Worm (Caenorhabditis elegans): ENCODE results near the gene Y39A1A.24.

Gene Y39A1A.24

DNA sequence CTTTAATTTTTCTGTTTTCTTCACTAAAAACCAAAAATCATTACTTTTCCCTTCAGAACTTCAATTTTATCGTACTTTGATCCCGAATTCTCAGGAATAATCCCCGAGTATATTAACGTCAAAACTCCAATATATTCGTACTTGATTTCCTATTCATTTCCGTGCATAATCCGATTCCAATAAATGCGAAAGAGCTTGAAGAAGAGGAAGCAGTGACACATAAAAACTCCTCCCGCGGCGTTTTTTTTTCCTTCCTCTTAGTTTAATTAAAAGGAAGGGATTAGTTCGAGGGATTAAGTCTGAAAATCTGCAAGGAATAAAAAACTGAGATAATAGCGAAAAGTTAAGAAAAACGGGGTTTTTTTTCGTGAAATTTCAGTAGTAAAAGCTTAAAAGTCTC lies 11.5 kb upstream of the Y39A1A.24 start:
- peak; percentile 59 for TF ChIP-seq ceh-36 (tag; optimal IDR thresholded peaks at IDR 0.05)
- TF ChIP-seq scrt-1 (GFP tag; IDR thresholded peaks at IDR 0.05) = no peak

DNA sequence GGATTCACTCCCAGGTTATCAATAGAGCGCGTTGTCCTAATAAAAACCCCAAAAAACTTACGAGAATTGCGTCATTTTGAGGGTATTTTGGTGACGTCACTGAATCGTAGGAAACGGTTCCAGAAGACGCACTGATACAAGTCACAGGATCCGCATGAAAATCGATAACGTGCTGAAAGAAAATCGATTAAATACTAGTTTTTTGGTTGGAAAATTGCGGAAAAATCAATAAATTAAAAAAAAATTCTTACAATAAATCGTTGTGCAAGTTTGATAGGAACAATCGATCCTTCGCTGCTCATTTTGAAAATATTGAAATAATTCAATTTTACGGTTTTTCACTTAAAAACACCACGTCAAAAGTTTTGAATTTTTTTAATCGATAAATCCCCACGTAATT lies 9.2 kb upstream of the Y39A1A.24 start, which contains the start of gene Y39A1A.2:
Gene Y39A1A.2, minus strand, starts transcription at position 319 of the 400 bp plus-strand sequence.
- TF ChIP-seq ceh-13 (GFP tag; optimal IDR thresholded peaks at IDR 0.05) (no peak), hnd-1 (tag; optimal IDR thresholded peaks at IDR 0.05) (no peak), sea-1 (GFP tag; conservative IDR thresholded peaks at IDR 0.05) (no peak), ceh-36 (tag; optimal IDR thresholded peaks at IDR 0.05) (no peak), aly-1 (tag; optimal IDR thresholded peaks at IDR 0.05) (no peak), flt-1 (GFP tag; IDR thresholded peaks at IDR 0.05) (no peak), hmbx-1 (tag; optimal IDR thresholded peaks at IDR 0.05) (no peak), F13C5.2 (tag; optimal IDR thresholded peaks at IDR 0.05) (no peak), ets-7 (tag; optimal IDR thresholded peaks at IDR 0.05) (no peak), tbx-37 (GFP tag; conservative IDR thresholded peaks at IDR 0.05) (no peak), B0310.2 (tag; optimal IDR thresholded peaks at IDR 0.05) (no peak), tbx-11 (GFP tag; IDR thresholded peaks at IDR 0.05) (no peak), pes-1 (GFP tag; IDR thresholded peaks at IDR 0.05) (no peak), scrt-1 (GFP tag; IDR thresholded peaks at IDR 0.05) (no peak)

DNA sequence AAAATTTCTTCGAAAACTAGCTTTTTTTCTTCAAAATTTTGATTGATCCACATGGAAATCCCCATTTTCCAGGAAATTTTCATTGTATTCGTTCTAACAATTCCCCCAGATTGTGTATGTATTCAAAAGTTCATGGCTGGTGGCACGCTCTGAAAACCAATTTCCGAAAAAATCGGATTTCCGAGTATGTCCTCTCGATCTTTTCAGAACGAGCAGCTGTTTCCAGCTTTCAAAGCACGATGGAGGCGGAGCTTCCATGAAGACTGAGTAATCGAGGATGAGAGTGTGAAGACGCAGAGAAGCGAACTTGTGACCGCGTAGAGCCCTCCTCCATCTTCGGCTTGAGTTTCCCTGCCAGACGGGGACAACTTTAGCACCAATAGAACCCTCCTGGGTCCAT lies 8.1 kb upstream of the Y39A1A.24 start:
- TF ChIP-seq B0310.2 (tag; optimal IDR thresholded peaks at IDR 0.05) (no peak), sea-1 (GFP tag; conservative IDR thresholded peaks at IDR 0.05) (no peak), hnd-1 (tag; optimal IDR thresholded peaks at IDR 0.05) (no peak), tra-4 (tag; optimal IDR thresholded peaks at IDR 0.05) (no peak), ceh-13 (GFP tag; optimal IDR thresholded peaks at IDR 0.05) (no peak), hmg-4 (GFP tag; optimal IDR thresholded peaks at IDR 0.05) (no peak), F13C5.2 (tag; optimal IDR thresholded peaks at IDR 0.05) (no peak), aly-1 (tag; optimal IDR thresholded peaks at IDR 0.05) (no peak), ceh-36 (tag; optimal IDR thresholded peaks at IDR 0.05) (no peak), ama-1 (optimal IDR thresholded peaks at IDR 0.05) (no peak), ets-7 (tag; optimal IDR thresholded peaks at IDR 0.05) (no peak)

DNA sequence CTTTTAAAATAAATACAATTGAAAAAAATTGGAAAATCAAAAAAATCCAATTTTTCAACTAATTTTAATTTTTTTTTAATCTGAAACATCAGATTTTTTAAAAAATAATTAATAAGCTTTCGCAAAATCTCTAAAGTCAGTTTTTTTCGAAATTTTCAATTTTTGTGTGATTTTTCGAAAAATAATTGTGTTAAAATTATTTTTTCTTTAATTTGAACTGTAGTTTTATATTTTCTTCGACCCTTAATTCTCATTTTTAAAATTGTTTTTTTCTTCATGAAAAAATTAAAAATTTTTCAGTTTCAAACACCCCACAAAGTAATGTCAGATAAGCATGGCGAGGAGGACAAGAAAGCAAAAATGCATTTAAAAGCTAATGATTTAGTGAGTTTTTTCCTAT lies 7.4 kb upstream of the Y39A1A.24 start, which contains the start of gene rabx-5:
Gene rabx-5, plus strand, starts transcription at position 301 of the 400 bp plus-strand sequence.
- TF ChIP-seq ceh-36 (tag; optimal IDR thresholded peaks at IDR 0.05) (no peak), tbx-37 (GFP tag; conservative IDR thresholded peaks at IDR 0.05) (no peak), scrt-1 (GFP tag; IDR thresholded peaks at IDR 0.05) (no peak), hmg-4 (GFP tag; optimal IDR thresholded peaks at IDR 0.05) (no peak), ama-1 (optimal IDR thresholded peaks at IDR 0.05) (no peak), F13C5.2 (tag; optimal IDR thresholded peaks at IDR 0.05) (no peak), ets-7 (tag; optimal IDR thresholded peaks at IDR 0.05) (no peak), sea-1 (GFP tag; conservative IDR thresholded peaks at IDR 0.05) (no peak), ceh-13 (GFP tag; optimal IDR thresholded peaks at IDR 0.05) (no peak), aly-1 (tag; optimal IDR thresholded peaks at IDR 0.05) (no peak)

DNA sequence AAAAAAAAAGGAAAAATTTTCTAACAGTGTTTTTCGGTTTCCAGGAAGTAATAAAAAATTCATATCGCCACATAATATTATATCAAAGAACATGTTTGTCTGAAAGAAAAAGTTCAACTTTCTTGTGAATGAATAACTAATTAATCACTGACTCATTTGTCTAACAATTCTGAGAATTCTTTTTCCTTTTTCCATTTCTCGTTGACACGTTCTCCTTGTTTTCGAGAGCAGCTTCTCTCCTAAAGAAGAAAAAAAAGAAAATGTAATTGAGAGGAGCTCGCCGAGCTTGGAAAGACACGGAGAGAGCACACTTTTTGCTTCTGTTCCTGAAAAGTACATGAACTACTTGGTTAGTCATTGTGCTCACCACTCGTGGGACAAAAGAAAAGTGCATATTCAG lies 4.3 kb upstream of the Y39A1A.24 start:
- TF ChIP-seq hnd-1 (tag; optimal IDR thresholded peaks at IDR 0.05) = no peak
- TF ChIP-seq tbx-11 (GFP tag; IDR thresholded peaks at IDR 0.05) = no peak
- no peak for TF ChIP-seq ets-7 (tag; optimal IDR thresholded peaks at IDR 0.05)
- no peak for TF ChIP-seq B0310.2 (tag; optimal IDR thresholded peaks at IDR 0.05)
- no peak for TF ChIP-seq tbx-37 (GFP tag; conservative IDR thresholded peaks at IDR 0.05)

DNA sequence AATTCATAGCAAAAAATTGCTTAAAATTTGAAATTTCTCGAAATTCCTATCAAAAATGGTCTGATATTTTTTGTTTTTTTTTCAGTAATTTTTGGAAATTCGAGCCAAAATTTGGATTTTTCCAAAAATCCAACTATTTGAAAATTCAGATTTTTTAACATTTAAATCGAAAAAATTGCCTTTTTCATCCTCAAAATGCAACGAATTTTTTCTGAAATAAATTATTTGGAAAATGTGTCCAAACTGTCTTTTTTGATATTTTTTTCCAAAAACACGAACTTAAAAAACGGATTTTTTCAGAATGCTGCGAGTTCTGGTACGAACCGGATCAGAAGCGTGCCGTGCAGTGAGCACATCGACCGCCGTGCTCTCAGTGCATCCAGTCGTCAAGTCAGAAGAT lies 2.7 kb downstream of the Y39A1A.24 start, which contains the start of gene mrpl-22:
Gene mrpl-22, plus strand, starts transcription at position 301 of the 400 bp plus-strand sequence.
- no peak for TF ChIP-seq hmbx-1 (tag; optimal IDR thresholded peaks at IDR 0.05)
- TF ChIP-seq ama-1 (optimal IDR thresholded peaks at IDR 0.05) = no peak
- no peak for TF ChIP-seq pes-1 (GFP tag; IDR thresholded peaks at IDR 0.05)
- TF ChIP-seq ceh-13 (GFP tag; optimal IDR thresholded peaks at IDR 0.05) = no peak
- TF ChIP-seq F13C5.2 (tag; optimal IDR thresholded peaks at IDR 0.05) = no peak

DNA sequence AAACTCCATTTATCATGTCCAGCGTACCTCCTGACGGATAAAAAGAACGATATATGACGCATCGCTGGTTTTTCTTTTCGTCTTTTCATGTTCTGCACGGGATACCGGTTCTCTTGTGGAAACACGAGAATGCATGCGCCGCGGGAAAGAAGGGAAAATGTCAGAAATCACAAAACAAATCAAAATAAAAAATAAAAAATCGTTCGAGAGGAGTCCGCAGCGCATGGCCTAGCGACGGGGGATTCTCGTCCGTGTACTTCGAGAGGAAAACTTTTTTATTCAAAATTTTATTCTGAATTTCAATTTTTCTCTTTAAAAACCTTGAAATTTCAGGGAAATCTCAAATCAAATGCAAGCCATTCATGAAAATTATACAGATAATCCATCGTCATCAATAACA lies 8.8 kb downstream of the Y39A1A.24 start, which contains the start of the genes lron-10 and hpr-9:
Gene lron-10, minus strand, starts transcription at position 162 of the 400 bp plus-strand sequence.
Gene hpr-9, plus strand, starts transcription at position 344 of the 400 bp plus-strand sequence.
- TF ChIP-seq pes-1 (GFP tag; IDR thresholded peaks at IDR 0.05) = 0 out of 2 replicates have a peak, but pooled peaks have one; percentile 56
- TF ChIP-seq ama-1 (optimal IDR thresholded peaks at IDR 0.05) = no peak
- TF ChIP-seq tbx-11 (GFP tag; IDR thresholded peaks at IDR 0.05) = no peak
- TF ChIP-seq tbx-37 (GFP tag; conservative IDR thresholded peaks at IDR 0.05) = peak; percentile 51; the same call in 1 of the 2 replicates

DNA sequence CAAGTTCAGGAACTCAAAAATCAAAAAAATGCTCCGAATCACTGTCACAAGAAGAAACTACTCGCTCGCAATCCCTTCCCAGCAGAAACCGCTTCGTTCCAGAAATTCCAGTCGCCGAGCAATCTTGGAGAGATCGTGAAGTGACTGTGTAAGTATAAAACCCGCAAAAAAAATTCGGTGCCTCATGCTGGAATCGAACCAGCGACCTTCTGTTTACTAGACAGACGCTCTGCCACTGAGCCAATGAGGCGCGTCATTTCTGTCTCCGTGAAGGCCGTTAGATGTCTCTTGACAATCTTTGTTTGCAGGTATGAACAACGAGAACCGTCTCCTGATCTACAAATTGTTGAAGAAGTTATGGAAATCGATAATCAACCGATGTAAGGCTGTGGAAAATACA lies 12.1 kb downstream of the Y39A1A.24 start:
- peak; percentile 87 for TF ChIP-seq ceh-36 (tag; optimal IDR thresholded peaks at IDR 0.05)
- peak; percentile 78 for TF ChIP-seq tbx-37 (GFP tag; conservative IDR thresholded peaks at IDR 0.05)
- TF ChIP-seq ets-7 (tag; optimal IDR thresholded peaks at IDR 0.05) = no peak
- peak; percentile 90 for TF ChIP-seq hmg-4 (GFP tag; optimal IDR thresholded peaks at IDR 0.05)
- TF ChIP-seq aly-1 (tag; optimal IDR thresholded peaks at IDR 0.05) = peak; percentile 90
- TF ChIP-seq B0310.2 (tag; optimal IDR thresholded peaks at IDR 0.05) = peak; percentile 47
- TF ChIP-seq F13C5.2 (tag; optimal IDR thresholded peaks at IDR 0.05) = peak; percentile 69
- peak; percentile 92 for TF ChIP-seq pes-1 (GFP tag; IDR thresholded peaks at IDR 0.05)
- TF ChIP-seq hmbx-1 (tag; optimal IDR thresholded peaks at IDR 0.05) = peak; percentile 63
- peak; percentile 65 for TF ChIP-seq ceh-13 (GFP tag; optimal IDR thresholded peaks at IDR 0.05)
- peak; percentile 86 for TF ChIP-seq tbx-11 (GFP tag; IDR thresholded peaks at IDR 0.05)
- TF ChIP-seq scrt-1 (GFP tag; IDR thresholded peaks at IDR 0.05) = peak; percentile 93
- TF ChIP-seq flt-1 (GFP tag; IDR thresholded peaks at IDR 0.05) = peak; percentile 92
- peak; percentile 89 for TF ChIP-seq sea-1 (GFP tag; conservative IDR thresholded peaks at IDR 0.05)
- TF ChIP-seq ama-1 (optimal IDR thresholded peaks at IDR 0.05) = no peak
- TF ChIP-seq hnd-1 (tag; optimal IDR thresholded peaks at IDR 0.05) = peak; percentile 68
- peak; percentile 67 for TF ChIP-seq tra-4 (tag; optimal IDR thresholded peaks at IDR 0.05)
